Worm (Caenorhabditis elegans) whole organism, mixed stage, embryonic: ENCODE measurements around the gene rsf-1.

Source experiments
- blmp-1 ChIP-seq: fragments of 150-350 bp; optimal IDR thresholded peaks from 2 replicates; lab custom pipeline; 2014; ENCODE audit warnings: missing biosample characterization, missing genetic modification characterization
- ceh-39 ChIP-seq: fragments of 150-350 bp; optimal IDR thresholded peaks from 2 replicates; lab custom pipeline; 2014; ENCODE audit warnings: missing biosample characterization, missing genetic modification characterization
- ceh-43 ChIP-seq: fragments of 200-800 bp; sonication (Bioruptor generic); optimal IDR thresholded peaks from 2 replicates; lab custom pipeline; 2018; ENCODE audit warnings: mild to moderate bottlenecking, missing genetic modification characterization, moderate library complexity, missing compliant biosample characterization
- ceh-83 ChIP-seq: fragments of 200-800 bp; sonication (Bioruptor generic); optimal IDR thresholded peaks from 2 replicates; lab custom pipeline; 2018; ENCODE audit warnings: mild to moderate bottlenecking, missing genetic modification characterization, missing compliant biosample characterization
- ces-1 ChIP-seq: fragments of 150-350 bp; optimal IDR thresholded peaks from 2 replicates; lab custom pipeline; 2014; ENCODE audit warnings: missing biosample characterization, missing genetic modification reagents, missing genetic modification characterization
- cnd-1 ChIP-seq: fragments of 200-800 bp; sonication (Bioruptor generic); optimal IDR thresholded peaks from 2 replicates; lab custom pipeline; 2018; ENCODE audit warnings: mild to moderate bottlenecking, missing genetic modification characterization, missing compliant biosample characterization
- drap-1 ChIP-seq: fragments of 200-800 bp; sonication (Bioruptor generic); optimal IDR thresholded peaks from 3 replicates; lab custom pipeline; 2018; ENCODE audit warnings: mild to moderate bottlenecking, missing genetic modification characterization, missing compliant biosample characterization
- elt-1 ChIP-seq: sonication (generic microtip); optimal IDR thresholded peaks from 2 replicates; lab custom pipeline; 2017; ENCODE audit warnings: missing genetic modification characterization, mild to moderate bottlenecking, missing compliant biosample characterization, antibody characterized with exemption, moderate library complexity, borderline replicate concordance; ENCODE audit not compliant: insufficient read depth
- elt-3 ChIP-seq: fragments of 150-350 bp; optimal IDR thresholded peaks from 2 replicates; lab custom pipeline; 2014; ENCODE audit warnings: missing biosample characterization, missing genetic modification characterization
- flh-1 ChIP-seq: fragments of 200-800 bp; sonication (Bioruptor generic); optimal IDR thresholded peaks from 2 replicates; lab custom pipeline; 2018; ENCODE audit warnings: mild to moderate bottlenecking, missing genetic modification characterization, moderate library complexity, missing compliant biosample characterization
- ham-2 ChIP-seq: fragments of 200-800 bp; sonication (Bioruptor generic); optimal IDR thresholded peaks from 2 replicates; lab custom pipeline; 2018; ENCODE audit warnings: mild to moderate bottlenecking, missing genetic modification characterization, missing compliant biosample characterization
- hlh-1 ChIP-seq: fragments of 150-350 bp; optimal IDR thresholded peaks from 2 replicates; lab custom pipeline; 2014; ENCODE audit warnings: missing biosample characterization, missing genetic modification reagents, missing genetic modification characterization
- lin-13 ChIP-seq: fragments of 150-350 bp; optimal IDR thresholded peaks from 2 replicates; lab custom pipeline; 2014; ENCODE audit warnings: missing biosample characterization, missing genetic modification characterization
- lin-32 ChIP-seq: fragments of 200-800 bp; sonication (Bioruptor generic); optimal IDR thresholded peaks from 2 replicates; lab custom pipeline; 2018; ENCODE audit warnings: mild to moderate bottlenecking, missing genetic modification characterization, missing compliant biosample characterization
- lsy-2 ChIP-seq: fragments of 150-350 bp; optimal IDR thresholded peaks from 2 replicates; lab custom pipeline; 2014; ENCODE audit warnings: missing biosample characterization, missing genetic modification characterization
- mab-5 ChIP-seq: fragments of 150-350 bp; optimal IDR thresholded peaks from 2 replicates; lab custom pipeline; 2014; ENCODE audit warnings: missing biosample characterization, missing genetic modification characterization
- mep-1 ChIP-seq: fragments of 150-350 bp; optimal IDR thresholded peaks from 2 replicates; lab custom pipeline; 2017; ENCODE audit warnings: missing biosample characterization, missing genetic modification reagents, missing genetic modification characterization, inconsistent platforms
- mls-2 ChIP-seq: sonication (generic microtip); optimal IDR thresholded peaks from 2 replicates; lab custom pipeline; 2016; ENCODE audit warnings: mild to moderate bottlenecking, missing genetic modification characterization, moderate library complexity, missing compliant biosample characterization
- nhr-12 ChIP-seq: fragments of 150-350 bp; optimal IDR thresholded peaks from 2 replicates; lab custom pipeline; 2014; ENCODE audit warnings: missing biosample characterization, missing genetic modification characterization
- nhr-2 ChIP-seq: fragments of 150-350 bp; optimal IDR thresholded peaks from 2 replicates; lab custom pipeline; 2014; ENCODE audit warnings: missing biosample characterization, missing genetic modification characterization
- nhr-237 ChIP-seq: fragments of 150-350 bp; optimal IDR thresholded peaks from 2 replicates; lab custom pipeline; 2014; ENCODE audit warnings: missing biosample characterization, missing genetic modification characterization
- nhr-28 ChIP-seq: fragments of 150-350 bp; optimal IDR thresholded peaks from 2 replicates; lab custom pipeline; 2014; ENCODE audit warnings: missing biosample characterization, missing genetic modification characterization
- nhr-76 ChIP-seq: sonication (generic microtip); optimal IDR thresholded peaks from 2 replicates; lab custom pipeline; 2017; ENCODE audit warnings: missing biosample characterization, missing genetic modification characterization
- pha-4 ChIP-seq: fragments of 150-350 bp; optimal IDR thresholded peaks from 2 replicates; lab custom pipeline; 2018; ENCODE audit warnings: missing biosample characterization, missing genetic modification reagents, missing genetic modification characterization
- sem-2 ChIP-seq: fragments of 200-800 bp; sonication (Bioruptor generic); optimal IDR thresholded peaks from 2 replicates; lab custom pipeline; 2018; ENCODE audit warnings: mild to moderate bottlenecking, missing genetic modification characterization, missing compliant biosample characterization
- snpc-4 ChIP-seq: fragments of 150-350 bp; optimal IDR thresholded peaks from 2 replicates; lab custom pipeline; 2014; ENCODE audit warnings: missing biosample characterization, missing genetic modification characterization
- sptf-1 ChIP-seq: sonication (generic microtip); optimal IDR thresholded peaks from 2 replicates; lab custom pipeline; 2017; ENCODE audit warnings: mild to moderate bottlenecking, missing genetic modification characterization, moderate library complexity, missing compliant biosample characterization
- tbx-8 ChIP-seq: fragments of 200-800 bp; sonication (Bioruptor generic); optimal IDR thresholded peaks from 2 replicates; lab custom pipeline; 2018; ENCODE audit warnings: mild to moderate bottlenecking, missing genetic modification characterization, moderate library complexity, missing compliant biosample characterization
- unc-120 ChIP-seq: sonication (generic microtip); optimal IDR thresholded peaks from 2 replicates; lab custom pipeline; 2017; ENCODE audit warnings: missing genetic modification characterization, missing compliant biosample characterization; ENCODE audit not compliant: poor library complexity, severe bottlenecking
- unc-39 ChIP-seq: fragments of 150-350 bp; optimal IDR thresholded peaks from 2 replicates; lab custom pipeline; 2014; ENCODE audit warnings: missing biosample characterization, missing genetic modification characterization
- unc-62 ChIP-seq: fragments of 150-350 bp; optimal IDR thresholded peaks from 2 replicates; lab custom pipeline; 2014; ENCODE audit warnings: missing biosample characterization, missing genetic modification reagents, missing genetic modification characterization
- ztf-11 ChIP-seq: fragments of 150-350 bp; optimal IDR thresholded peaks from 2 replicates; lab custom pipeline; 2014; ENCODE audit warnings: missing biosample characterization, missing genetic modification characterization

The rsf-1 gene

DNA sequence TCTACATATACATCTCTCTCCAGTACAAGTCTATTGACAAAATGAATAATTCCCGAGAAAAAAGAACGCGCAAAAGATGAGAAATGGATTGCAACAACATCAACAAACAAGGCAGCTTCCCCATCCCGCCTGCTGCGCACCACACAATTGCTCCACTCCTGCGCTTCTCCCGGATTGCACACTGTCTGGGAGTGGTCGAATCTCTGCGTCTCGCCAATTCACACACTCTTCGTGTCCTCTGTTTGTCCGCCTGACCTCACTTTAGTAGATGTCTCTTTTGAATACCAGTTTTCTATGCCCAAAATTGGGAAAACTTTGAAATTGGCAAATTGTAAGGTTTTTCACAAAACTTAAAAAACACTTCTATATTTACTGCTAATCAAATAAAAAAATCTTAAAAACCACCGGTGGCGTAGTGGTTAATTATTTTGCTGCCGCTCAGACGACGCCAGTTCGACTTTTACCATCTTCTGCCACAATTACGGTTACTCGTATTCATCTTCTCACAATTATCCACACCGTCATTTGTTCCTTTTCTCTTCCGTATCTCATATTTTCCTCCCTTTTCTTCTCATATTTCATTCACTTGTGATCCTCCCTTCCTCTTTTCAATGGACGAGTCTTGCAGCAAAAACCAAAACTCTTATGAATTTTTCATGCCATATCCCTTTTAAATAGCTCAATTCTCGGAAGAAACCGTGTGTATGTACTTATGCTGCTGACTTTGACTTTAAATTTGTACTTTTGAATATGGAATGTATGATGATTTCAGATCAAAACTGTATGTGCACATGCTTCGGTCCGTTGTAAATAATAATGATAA, at the start of gene rsf-1:
rsf-1 (plus strand) TSS at position 773 of the 823 bp plus-strand sequence.
- TF ChIP-seq hlh-1 (tag; lab: Kevin White, UChicago) (no peak), ham-2 (GFP tag; lab: Kevin White, UChicago) (no peak), ceh-39 (tag; lab: Kevin White, UChicago) (no peak), nhr-28 (tag; lab: Kevin White, UChicago) (no peak), pha-4 (tag; lab: Kevin White, UChicago) (peak; percentile 85), cnd-1 (tag; lab: Kevin White, UChicago) (no peak), flh-1 (no peak), sptf-1 (tag; lab: Kevin White, UChicago) (peak; percentile 18), drap-1 (GFP tag; lab: Kevin White, UChicago) (peak; percentile 17), ces-1 (GFP tag; lab: Kevin White, UChicago) (peak; percentile 48), sem-2 (no peak), lsy-2 (tag; lab: Kevin White, UChicago) (no peak), ceh-43 (no peak), unc-39 (tag; lab: Kevin White, UChicago) (peak; percentile 77), nhr-2 (no peak), mls-2 (peak; percentile 52), ceh-83 (GFP tag; lab: Kevin White, UChicago) (no peak), snpc-4 (no peak)

- no peak for TF ChIP-seq sem-2
- no peak for TF ChIP-seq ceh-39 (tag; lab: Kevin White, UChicago)
- no peak for TF ChIP-seq mab-5 (tag; lab: Kevin White, UChicago)
- TF ChIP-seq nhr-76 (tag; lab: Kevin White, UChicago): no peak
- TF ChIP-seq hlh-1 (tag; lab: Kevin White, UChicago): no peak
- no peak for TF ChIP-seq lsy-2 (tag; lab: Kevin White, UChicago)
- TF ChIP-seq nhr-12 (tag; lab: Kevin White, UChicago): no peak
- no peak for TF ChIP-seq snpc-4
- no peak for TF ChIP-seq mls-2
- TF ChIP-seq tbx-8 (GFP tag; lab: Kevin White, UChicago): no peak
- no peak for TF ChIP-seq ceh-43
- no peak for TF ChIP-seq unc-39 (tag; lab: Kevin White, UChicago)
- TF ChIP-seq drap-1 (GFP tag; lab: Kevin White, UChicago): no peak
- no peak for TF ChIP-seq cnd-1 (tag; lab: Kevin White, UChicago)
- TF ChIP-seq blmp-1 (tag; lab: Kevin White, UChicago): no peak
- TF ChIP-seq unc-120: no peak
- no peak for TF ChIP-seq elt-1
- TF ChIP-seq mep-1 (tag; lab: Kevin White, UChicago): no peak
- no peak for TF ChIP-seq elt-3 (tag; lab: Kevin White, UChicago)
- TF ChIP-seq sptf-1 (tag; lab: Kevin White, UChicago): no peak
These were observed 46.4 kb upstream of the rsf-1 start for ce11 chrII:11259766-11260165.

DNA sequence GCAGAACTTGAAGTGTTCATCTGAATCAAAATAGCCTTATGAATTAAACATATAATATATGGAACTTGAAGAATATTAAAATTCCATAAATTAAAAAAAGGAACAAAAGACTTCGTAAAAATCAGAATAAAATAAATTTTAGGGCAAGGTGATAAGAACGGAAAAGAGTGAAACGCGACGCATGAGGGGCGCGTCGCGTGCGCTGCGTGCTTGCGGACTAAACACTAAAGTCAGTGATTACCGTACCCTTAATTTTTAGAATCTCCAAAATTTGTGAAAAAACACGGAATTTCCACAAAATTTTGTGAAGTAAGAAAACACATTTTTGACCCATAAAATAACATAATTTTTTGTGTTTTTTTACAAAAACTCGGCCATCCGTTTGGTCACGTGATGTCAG, 45.0 kb upstream of the rsf-1 start, which contains the start of gene T05B9.1:
T05B9.1 (minus strand) TSS at position 20 of the 400 bp plus-strand sequence.
- TF ChIP-seq nhr-12 (tag; lab: Kevin White, UChicago) (no peak), nhr-237 (no peak)

DNA sequence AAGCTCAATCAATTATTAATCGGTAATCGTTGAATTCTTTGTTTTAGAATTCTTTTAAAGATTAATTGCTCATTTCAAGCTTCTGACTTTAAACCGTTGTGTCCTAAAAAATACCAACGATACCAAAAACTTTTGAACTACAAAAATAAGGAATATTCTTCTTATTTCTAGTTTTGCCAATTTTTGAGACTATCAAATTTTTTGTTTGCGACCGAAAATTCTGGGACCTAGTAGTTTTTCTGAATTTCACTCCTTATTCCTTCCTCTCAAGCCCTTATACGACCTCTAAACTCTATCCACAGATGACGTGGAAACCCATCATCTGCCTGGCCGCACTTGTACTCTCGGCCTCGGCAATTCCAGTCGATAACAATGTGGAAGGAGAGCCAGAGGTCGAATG, 37.4 kb upstream of the rsf-1 start, which contains the start of gene cut-1:
cut-1 (plus strand) TSS at position 301 of the 400 bp plus-strand sequence.
- TF ChIP-seq mls-2: no peak
- TF ChIP-seq ztf-11 (tag; lab: Kevin White, UChicago): no peak
- no peak for TF ChIP-seq nhr-28 (tag; lab: Kevin White, UChicago)
- TF ChIP-seq lsy-2 (tag; lab: Kevin White, UChicago): no peak
- no peak for TF ChIP-seq ham-2 (GFP tag; lab: Kevin White, UChicago)

DNA sequence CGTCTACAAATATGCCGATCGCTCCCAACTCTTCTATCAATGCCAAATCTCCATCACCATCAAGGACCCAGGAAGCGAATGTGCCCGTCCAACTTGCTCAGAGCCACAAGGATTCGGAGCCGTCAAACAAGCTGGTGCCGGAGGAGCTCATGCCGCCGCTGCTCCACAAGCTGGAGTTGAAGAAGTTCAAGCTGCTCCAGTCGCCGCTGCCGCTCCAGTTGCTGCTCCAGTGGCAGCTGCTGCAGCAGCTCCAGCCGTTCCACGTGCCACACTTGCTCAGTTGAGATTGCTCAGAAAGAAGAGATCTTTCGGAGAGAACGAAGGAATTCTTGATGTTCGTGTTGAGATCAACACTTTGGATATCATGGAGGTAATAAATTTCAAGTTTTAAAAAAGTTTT, 35.4 kb upstream of the rsf-1 start:
- TF ChIP-seq mab-5 (tag; lab: Kevin White, UChicago) (no peak), ces-1 (GFP tag; lab: Kevin White, UChicago) (no peak), elt-3 (tag; lab: Kevin White, UChicago) (no peak), nhr-76 (tag; lab: Kevin White, UChicago) (no peak), lin-32 (no peak), lin-13 (tag; lab: Kevin White, UChicago) (no peak), sptf-1 (tag; lab: Kevin White, UChicago) (no peak), unc-39 (tag; lab: Kevin White, UChicago) (no peak), ceh-83 (GFP tag; lab: Kevin White, UChicago) (no peak), nhr-237 (no peak), drap-1 (GFP tag; lab: Kevin White, UChicago) (no peak), unc-62 (GFP tag; lab: Kevin White, UChicago) (no peak), ceh-39 (tag; lab: Kevin White, UChicago) (no peak), flh-1 (no peak), ham-2 (GFP tag; lab: Kevin White, UChicago) (no peak), snpc-4 (no peak)
- TF ChIP-seq, all 35 proteins: peak for 0
